Worm (Caenorhabditis elegans) whole organism, late embryonic: ENCODE results near the gene ttr-38.

Source experiments
- ama-1 ChIP-seq: fragments of 150-350 bp; optimal IDR thresholded peaks from 2 replicates; lab custom pipeline; 2014
- nfya-1 ChIP-seq: sonication (generic microtip); optimal IDR thresholded peaks from 2 replicates; lab custom pipeline; 2017; ENCODE audit warnings: missing genetic modification characterization, mild to moderate bottlenecking, missing compliant biosample characterization, antibody characterized with exemption, moderate library complexity

ce11 chrX:9266512-9266911 lies 47.8 kb downstream of the ttr-38 start:
- no peak for TF ChIP-seq nfya-1 (tag; lab: Kevin White, UChicago)
- no peak for TF ChIP-seq ama-1 (lab: Kevin White, UChicago)
